Fruit fly (Drosophila melanogaster): ENCODE results near the gene CG7778.

The CG7778 gene

dm6 chr2L:8376717-8377116 lies 30.3 kb downstream of the CG7778 start, which contains the start of the genes CG13390 and CG17294 (continued):
- peak; percentile 99 for TF ChIP-seq CG12104 (GFP tag; optimal IDR thresholded peaks at IDR 0.05)
- TF ChIP-seq psq (GFP tag; optimal IDR thresholded peaks at IDR 0.05), result peak; percentile 97
- TF ChIP-seq scrt (GFP tag; optimal IDR thresholded peaks at IDR 0.05), result peak; percentile 98
- peak; percentile 99 for TF ChIP-seq MTF-1 (GFP tag; optimal IDR thresholded peaks at IDR 0.05; ENCODE audit: borderline replicate concordance)
- TF ChIP-seq CG8944 (GFP tag; optimal IDR thresholded peaks at IDR 0.05), result peak; percentile 84
- peak; percentile 96 for TF ChIP-seq Mad (GFP tag; optimal IDR thresholded peaks at IDR 0.05)
- peak; percentile 100 for TF ChIP-seq sob (GFP tag; IDR thresholded peaks at IDR 0.05)
- peak; percentile 100 for TF ChIP-seq lab (GFP tag; optimal IDR thresholded peaks at IDR 0.05)
- peak; percentile 99 for TF ChIP-seq bowl (GFP tag; IDR thresholded peaks at IDR 0.05)
- peak; percentile 70 for TF ChIP-seq bbx (GFP tag; IDR thresholded peaks at IDR 0.05; ENCODE audit: partially characterized antibody)
- TF ChIP-seq CG14014 (GFP tag; IDR thresholded peaks at IDR 0.05), result peak; percentile 100
- TF ChIP-seq MBD-R2 (GFP tag; IDR thresholded peaks at IDR 0.05), result peak; percentile 100
- TF ChIP-seq Scr (GFP tag; IDR thresholded peaks at IDR 0.05; ENCODE audit: partially characterized antibody), result peak; percentile 79
- TF ChIP-seq CG9932 (GFP tag; IDR thresholded peaks at IDR 0.05), result peak; percentile 100
- peak; percentile 8 for TF ChIP-seq btn (GFP tag; optimal IDR thresholded peaks at IDR 0.05)
- TF ChIP-seq CG8281 (tag; optimal IDR thresholded peaks at IDR 0.05), result peak; percentile 96
- peak; percentile 96 for TF ChIP-seq chn (GFP tag; optimal IDR thresholded peaks at IDR 0.05)
- peak; percentile 99 for TF ChIP-seq CG12942 (GFP tag; optimal IDR thresholded peaks at IDR 0.05)
- no peak for TF ChIP-seq cg (GFP tag; optimal IDR thresholded peaks at IDR 0.05)
- peak; percentile 99 for TF ChIP-seq mirr (GFP tag; optimal IDR thresholded peaks at IDR 0.05)
- peak; percentile 99 for TF ChIP-seq CG10366 (GFP tag; IDR thresholded peaks at IDR 0.05)
- TF ChIP-seq CG2678 (tag; optimal IDR thresholded peaks at IDR 0.05), result peak; percentile 100
- TF ChIP-seq Vsx1 (GFP tag; optimal IDR thresholded peaks at IDR 0.05), result peak; percentile 98
- peak; percentile 100 for TF ChIP-seq CG32532 (GFP tag; IDR thresholded peaks at IDR 0.05)
- peak; percentile 99 for TF ChIP-seq kah (GFP tag; optimal IDR thresholded peaks at IDR 0.05)
- peak; percentile 99 for TF ChIP-seq CG16779 (GFP tag; IDR thresholded peaks at IDR 0.05)
- peak; percentile 92 for TF ChIP-seq gcm2 (GFP tag; optimal IDR thresholded peaks at IDR 0.05)
- peak; percentile 78 for TF ChIP-seq CG11398 (GFP tag; optimal IDR thresholded peaks at IDR 0.05)
- TF ChIP-seq HHEX (GFP tag; optimal IDR thresholded peaks at IDR 0.05), result peak; percentile 100
- TF ChIP-seq Ada2b (GFP tag; IDR thresholded peaks at IDR 0.05), result peak; percentile 100
- TF ChIP-seq jing (GFP tag; optimal IDR thresholded peaks at IDR 0.05), result peak; percentile 99
- TF ChIP-seq h (optimal IDR thresholded peaks at IDR 0.05), result no peak
- peak; percentile 93 for TF ChIP-seq Adf1 (GFP tag; IDR thresholded peaks at IDR 0.05)
- peak; percentile 99 for TF ChIP-seq CG6272 (GFP tag; IDR thresholded peaks at IDR 0.05)
- peak; percentile 91 for TF ChIP-seq CG13287 (GFP tag; IDR thresholded peaks at IDR 0.05; ENCODE audit: partially characterized antibody)
- TF ChIP-seq CG1647 (GFP tag; optimal IDR thresholded peaks at IDR 0.05), result peak; percentile 95
- TF ChIP-seq lbe (GFP tag; optimal IDR thresholded peaks at IDR 0.05), result peak; percentile 99
- TF ChIP-seq Asciz (GFP tag; optimal IDR thresholded peaks at IDR 0.05), result peak; percentile 99
- TF ChIP-seq NC2α (GFP tag; optimal IDR thresholded peaks at IDR 0.05), result peak; percentile 70
- TF ChIP-seq CG2202 (tag; optimal IDR thresholded peaks at IDR 0.05), result peak; percentile 99
- peak; percentile 94 for TF ChIP-seq CG10274 (GFP tag; optimal IDR thresholded peaks at IDR 0.05)
- peak; percentile 99 for TF ChIP-seq Taf1 (GFP tag; IDR thresholded peaks at IDR 0.05)
- peak; percentile 99 for TF ChIP-seq CG8388 (GFP tag; optimal IDR thresholded peaks at IDR 0.05)
- peak; percentile 99 for TF ChIP-seq nerfin-1 (tag; optimal IDR thresholded peaks at IDR 0.05)
- peak; percentile 100 for TF ChIP-seq esg (GFP tag; conservative IDR thresholded peaks at IDR 0.05)
- no peak for TF ChIP-seq gfzf (GFP tag; optimal IDR thresholded peaks at IDR 0.05)
- TF ChIP-seq Fer3 (tag; optimal IDR thresholded peaks at IDR 0.05), result peak; percentile 100
- TF ChIP-seq mld (GFP tag; IDR thresholded peaks at IDR 0.05; ENCODE audit: partially characterized antibody), result no peak
- peak; percentile 99 for TF ChIP-seq dimm (GFP tag; IDR thresholded peaks at IDR 0.05)
- peak; percentile 68 for TF ChIP-seq CG16813 (GFP tag; IDR thresholded peaks at IDR 0.05; ENCODE audit: partially characterized antibody)
- peak; percentile 97 for TF ChIP-seq CG10431 (GFP tag; optimal IDR thresholded peaks at IDR 0.05)

Data from whole organism, embryonic.